Worm (Caenorhabditis elegans) whole organism, mixed stage, embryonic: ENCODE data around the gene F56B6.6.

Source experiments
- bed-3 ChIP-seq: fragments of 200-800 bp; sonication (Bioruptor generic); optimal IDR thresholded peaks from 3 replicates; lab custom pipeline; 2018; ENCODE audit warnings: mild to moderate bottlenecking, missing genetic modification characterization, moderate library complexity, missing compliant biosample characterization
- blmp-1 ChIP-seq: fragments of 150-350 bp; optimal IDR thresholded peaks from 2 replicates; lab custom pipeline; 2014; ENCODE audit warnings: missing biosample characterization, missing genetic modification characterization
- ceh-39 ChIP-seq: fragments of 150-350 bp; optimal IDR thresholded peaks from 2 replicates; lab custom pipeline; 2014; ENCODE audit warnings: missing biosample characterization, missing genetic modification characterization
- ceh-43 ChIP-seq: fragments of 200-800 bp; sonication (Bioruptor generic); optimal IDR thresholded peaks from 2 replicates; lab custom pipeline; 2018; ENCODE audit warnings: mild to moderate bottlenecking, missing genetic modification characterization, moderate library complexity, missing compliant biosample characterization
- ces-1 ChIP-seq: fragments of 150-350 bp; optimal IDR thresholded peaks from 2 replicates; lab custom pipeline; 2014; ENCODE audit warnings: missing biosample characterization, missing genetic modification reagents, missing genetic modification characterization
- drap-1 ChIP-seq: fragments of 200-800 bp; sonication (Bioruptor generic); optimal IDR thresholded peaks from 3 replicates; lab custom pipeline; 2018; ENCODE audit warnings: mild to moderate bottlenecking, missing genetic modification characterization, missing compliant biosample characterization
- elt-1 ChIP-seq: sonication (generic microtip); optimal IDR thresholded peaks from 2 replicates; lab custom pipeline; 2017; ENCODE audit warnings: missing genetic modification characterization, mild to moderate bottlenecking, missing compliant biosample characterization, antibody characterized with exemption, moderate library complexity, borderline replicate concordance; ENCODE audit not compliant: insufficient read depth
- elt-3 ChIP-seq: fragments of 150-350 bp; optimal IDR thresholded peaks from 2 replicates; lab custom pipeline; 2014; ENCODE audit warnings: missing biosample characterization, missing genetic modification characterization
- flh-1 ChIP-seq: fragments of 200-800 bp; sonication (Bioruptor generic); optimal IDR thresholded peaks from 2 replicates; lab custom pipeline; 2018; ENCODE audit warnings: mild to moderate bottlenecking, missing genetic modification characterization, moderate library complexity, missing compliant biosample characterization
- ham-2 ChIP-seq: fragments of 200-800 bp; sonication (Bioruptor generic); optimal IDR thresholded peaks from 2 replicates; lab custom pipeline; 2018; ENCODE audit warnings: mild to moderate bottlenecking, missing genetic modification characterization, missing compliant biosample characterization
- hlh-1 ChIP-seq: fragments of 150-350 bp; optimal IDR thresholded peaks from 2 replicates; lab custom pipeline; 2014; ENCODE audit warnings: missing biosample characterization, missing genetic modification reagents, missing genetic modification characterization
- lin-13 ChIP-seq: fragments of 150-350 bp; optimal IDR thresholded peaks from 2 replicates; lab custom pipeline; 2014; ENCODE audit warnings: missing biosample characterization, missing genetic modification characterization
- lin-32 ChIP-seq: fragments of 200-800 bp; sonication (Bioruptor generic); optimal IDR thresholded peaks from 2 replicates; lab custom pipeline; 2018; ENCODE audit warnings: mild to moderate bottlenecking, missing genetic modification characterization, missing compliant biosample characterization
- lsy-2 ChIP-seq: fragments of 150-350 bp; optimal IDR thresholded peaks from 2 replicates; lab custom pipeline; 2014; ENCODE audit warnings: missing biosample characterization, missing genetic modification characterization
- mab-5 ChIP-seq: fragments of 150-350 bp; optimal IDR thresholded peaks from 2 replicates; lab custom pipeline; 2014; ENCODE audit warnings: missing biosample characterization, missing genetic modification characterization
- mep-1 ChIP-seq: fragments of 150-350 bp; optimal IDR thresholded peaks from 2 replicates; lab custom pipeline; 2017; ENCODE audit warnings: missing biosample characterization, missing genetic modification reagents, missing genetic modification characterization, inconsistent platforms
- mls-2 ChIP-seq: sonication (generic microtip); optimal IDR thresholded peaks from 2 replicates; lab custom pipeline; 2016; ENCODE audit warnings: mild to moderate bottlenecking, missing genetic modification characterization, moderate library complexity, missing compliant biosample characterization
- nhr-12 ChIP-seq: fragments of 150-350 bp; optimal IDR thresholded peaks from 2 replicates; lab custom pipeline; 2014; ENCODE audit warnings: missing biosample characterization, missing genetic modification characterization
- nhr-2 ChIP-seq: fragments of 150-350 bp; optimal IDR thresholded peaks from 2 replicates; lab custom pipeline; 2014; ENCODE audit warnings: missing biosample characterization, missing genetic modification characterization
- nhr-237 ChIP-seq: fragments of 150-350 bp; optimal IDR thresholded peaks from 2 replicates; lab custom pipeline; 2014; ENCODE audit warnings: missing biosample characterization, missing genetic modification characterization
- nhr-28 ChIP-seq: fragments of 150-350 bp; optimal IDR thresholded peaks from 2 replicates; lab custom pipeline; 2014; ENCODE audit warnings: missing biosample characterization, missing genetic modification characterization
- nhr-76 ChIP-seq: sonication (generic microtip); optimal IDR thresholded peaks from 2 replicates; lab custom pipeline; 2017; ENCODE audit warnings: missing biosample characterization, missing genetic modification characterization
- pha-4 ChIP-seq: fragments of 150-350 bp; optimal IDR thresholded peaks from 2 replicates; lab custom pipeline; 2018; ENCODE audit warnings: missing biosample characterization, missing genetic modification reagents, missing genetic modification characterization
- sem-2 ChIP-seq: fragments of 200-800 bp; sonication (Bioruptor generic); optimal IDR thresholded peaks from 2 replicates; lab custom pipeline; 2018; ENCODE audit warnings: mild to moderate bottlenecking, missing genetic modification characterization, missing compliant biosample characterization
- snpc-4 ChIP-seq: fragments of 150-350 bp; optimal IDR thresholded peaks from 2 replicates; lab custom pipeline; 2014; ENCODE audit warnings: missing biosample characterization, missing genetic modification characterization
- sptf-1 ChIP-seq: sonication (generic microtip); optimal IDR thresholded peaks from 2 replicates; lab custom pipeline; 2017; ENCODE audit warnings: mild to moderate bottlenecking, missing genetic modification characterization, moderate library complexity, missing compliant biosample characterization
- tbx-8 ChIP-seq: fragments of 200-800 bp; sonication (Bioruptor generic); optimal IDR thresholded peaks from 2 replicates; lab custom pipeline; 2018; ENCODE audit warnings: mild to moderate bottlenecking, missing genetic modification characterization, moderate library complexity, missing compliant biosample characterization
- unc-120 ChIP-seq: sonication (generic microtip); optimal IDR thresholded peaks from 2 replicates; lab custom pipeline; 2017; ENCODE audit warnings: missing genetic modification characterization, missing compliant biosample characterization; ENCODE audit not compliant: poor library complexity, severe bottlenecking
- unc-39 ChIP-seq: fragments of 150-350 bp; optimal IDR thresholded peaks from 2 replicates; lab custom pipeline; 2014; ENCODE audit warnings: missing biosample characterization, missing genetic modification characterization
- unc-62 ChIP-seq: fragments of 150-350 bp; optimal IDR thresholded peaks from 2 replicates; lab custom pipeline; 2014; ENCODE audit warnings: missing biosample characterization, missing genetic modification reagents, missing genetic modification characterization
- ztf-11 ChIP-seq: fragments of 150-350 bp; optimal IDR thresholded peaks from 2 replicates; lab custom pipeline; 2014; ENCODE audit warnings: missing biosample characterization, missing genetic modification characterization

F56B6.6 gene

DNA sequence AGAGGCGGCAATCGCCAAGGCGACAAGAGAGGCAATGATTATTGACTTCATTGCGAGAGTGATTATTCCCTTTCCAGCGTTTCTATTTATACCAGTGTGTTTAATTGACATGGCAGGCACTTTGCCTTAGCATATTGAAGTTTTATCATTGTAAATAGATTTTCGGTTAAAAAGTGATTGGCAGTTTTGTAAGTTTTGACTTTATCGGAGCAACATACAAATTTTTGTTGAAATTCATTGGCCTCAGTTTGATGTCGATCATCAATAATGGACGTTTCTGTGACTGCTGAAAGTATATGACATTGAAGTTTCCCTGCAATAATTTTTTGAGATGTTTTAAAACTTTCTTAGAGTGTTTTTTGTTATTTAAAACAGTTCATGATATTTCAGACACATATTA is 39.7 kb upstream of the F56B6.6 start, which contains the start of gene vit-3:
Gene vit-3, minus strand, starts transcription at position 60 of the 400 bp plus-strand sequence.
- TF ChIP-seq lsy-2 (tag; lab: Kevin White, UChicago) (no peak), sptf-1 (tag; lab: Kevin White, UChicago) (no peak), unc-120 (tag; lab: Kevin White, UChicago) (no peak), nhr-76 (tag; lab: Kevin White, UChicago) (no peak), blmp-1 (no peak), nhr-28 (tag; lab: Kevin White, UChicago) (no peak), mab-5 (tag; lab: Kevin White, UChicago) (no peak), elt-1 (tag; lab: Kevin White, UChicago) (no peak), ham-2 (GFP tag; lab: Kevin White, UChicago) (no peak), nhr-237 (tag; lab: Kevin White, UChicago) (no peak), mls-2 (no peak), elt-3 (tag; lab: Kevin White, UChicago) (no peak), drap-1 (no peak), lin-13 (tag; lab: Kevin White, UChicago) (no peak)

DNA sequence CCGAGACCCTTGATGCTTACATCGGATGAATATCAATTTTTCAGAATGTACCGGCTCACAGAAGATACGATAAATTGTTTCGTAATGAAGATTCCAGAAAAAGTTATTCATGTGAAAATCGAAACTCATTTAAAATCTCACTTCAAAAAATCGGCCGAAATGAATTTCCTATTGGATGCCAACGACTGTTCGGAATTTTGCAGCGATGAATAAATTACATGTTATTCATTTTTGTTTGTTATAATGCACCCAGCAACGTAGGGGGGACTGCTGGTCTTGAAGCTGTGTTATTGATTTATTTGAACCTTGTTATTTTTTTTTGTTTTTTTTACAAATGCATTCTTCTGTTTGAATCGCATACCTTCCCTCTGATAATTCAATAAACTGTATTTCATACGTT is 34.0 kb upstream of the F56B6.6 start:
- TF ChIP-seq pha-4 (tag; lab: Kevin White, UChicago) (no peak), mep-1 (no peak), ceh-39 (tag; lab: Kevin White, UChicago) (no peak), lin-13 (tag; lab: Kevin White, UChicago) (no peak), lin-32 (GFP tag; lab: Kevin White, UChicago) (no peak), nhr-237 (tag; lab: Kevin White, UChicago) (no peak), unc-120 (tag; lab: Kevin White, UChicago) (no peak), unc-62 (GFP tag; lab: Kevin White, UChicago) (no peak), elt-1 (tag; lab: Kevin White, UChicago) (no peak), drap-1 (no peak), sptf-1 (tag; lab: Kevin White, UChicago) (no peak), snpc-4 (tag; lab: Kevin White, UChicago) (no peak), bed-3 (GFP tag; lab: Kevin White, UChicago) (no peak), sem-2 (no peak), hlh-1 (tag; lab: Kevin White, UChicago) (no peak), unc-39 (tag; lab: Kevin White, UChicago) (no peak), nhr-2 (tag; lab: Kevin White, UChicago) (no peak), ztf-11 (tag; lab: Kevin White, UChicago) (no peak), blmp-1 (no peak), ceh-43 (GFP tag; lab: Kevin White, UChicago) (no peak)

DNA sequence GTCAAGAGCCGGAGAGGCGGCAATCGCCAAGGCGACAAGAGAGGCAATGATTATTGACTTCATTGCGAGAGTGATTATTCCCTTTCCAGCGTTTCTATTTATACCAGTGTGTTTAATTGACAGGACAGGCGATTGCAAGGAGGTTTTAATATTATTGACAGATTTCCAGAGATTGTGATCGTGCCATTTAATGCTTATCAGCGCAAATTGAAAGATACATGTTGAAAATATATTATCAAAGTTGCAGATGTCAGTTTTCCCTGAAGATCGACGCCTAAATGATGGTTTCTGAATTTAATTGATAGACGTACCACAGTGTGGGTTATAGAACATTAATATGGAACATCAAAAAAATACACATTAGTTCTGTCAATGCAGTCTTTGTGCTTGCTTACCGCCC is 31.1 kb upstream of the F56B6.6 start, which contains the start of gene vit-4:
Gene vit-4, minus strand, starts transcription at position 63 of the 400 bp plus-strand sequence.
- TF ChIP-seq elt-3 (tag; lab: Kevin White, UChicago) (no peak), unc-62 (GFP tag; lab: Kevin White, UChicago) (no peak), elt-1 (tag; lab: Kevin White, UChicago) (no peak), ztf-11 (tag; lab: Kevin White, UChicago) (no peak), ceh-43 (GFP tag; lab: Kevin White, UChicago) (no peak)

DNA sequence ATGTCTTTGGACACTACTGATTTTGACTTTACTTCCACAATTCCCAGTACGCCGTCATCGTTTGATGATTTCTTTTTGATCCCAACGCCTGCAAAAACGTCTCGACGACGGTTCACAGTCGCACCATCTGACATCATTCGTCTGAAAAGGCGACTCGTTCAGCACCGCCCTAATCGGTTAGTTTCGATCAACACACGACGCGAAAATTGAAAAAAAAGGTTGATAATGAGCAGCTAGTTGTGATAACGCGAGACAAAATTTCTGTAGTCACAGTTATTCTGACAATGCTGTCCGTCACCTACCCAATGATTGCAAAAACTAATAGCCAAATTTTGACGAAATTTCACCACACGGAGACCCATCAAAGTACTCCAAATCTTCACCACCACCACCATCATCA is 23.1 kb upstream of the F56B6.6 start:
- TF ChIP-seq mls-2 (no peak), nhr-12 (tag; lab: Kevin White, UChicago) (no peak), mep-1 (no peak), nhr-76 (tag; lab: Kevin White, UChicago) (no peak), flh-1 (no peak), tbx-8 (no peak)

DNA sequence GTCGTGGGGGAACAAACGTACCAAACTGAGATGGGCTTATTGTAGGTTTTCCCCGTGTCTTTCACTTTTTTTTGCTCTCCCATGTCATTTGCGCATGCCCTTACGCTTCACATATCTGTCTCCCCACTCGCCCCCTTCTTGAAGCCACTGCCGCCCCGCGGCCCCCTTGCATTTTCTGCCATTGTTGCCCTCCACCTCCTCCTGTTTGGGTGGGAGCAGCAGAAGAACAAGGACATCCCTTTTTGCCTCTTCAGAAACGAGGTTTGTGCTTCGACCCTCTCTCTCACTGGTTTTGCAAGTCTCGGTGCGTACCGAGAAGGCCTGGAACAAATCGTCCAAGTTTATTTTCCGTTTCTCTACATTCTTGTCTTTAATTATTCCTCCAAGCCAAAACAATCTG is 21.3 kb upstream of the F56B6.6 start:
- no peak for TF ChIP-seq ceh-39 (tag; lab: Kevin White, UChicago)
- TF ChIP-seq bed-3 (GFP tag; lab: Kevin White, UChicago), result no peak
- no peak for TF ChIP-seq nhr-28 (tag; lab: Kevin White, UChicago)
- no peak for TF ChIP-seq unc-39 (tag; lab: Kevin White, UChicago)
- TF ChIP-seq mep-1, result no peak
- no peak for TF ChIP-seq drap-1
- TF ChIP-seq elt-1 (tag; lab: Kevin White, UChicago), result no peak
- no peak for TF ChIP-seq mab-5 (tag; lab: Kevin White, UChicago)
- TF ChIP-seq lin-32 (GFP tag; lab: Kevin White, UChicago), result no peak
- no peak for TF ChIP-seq pha-4 (tag; lab: Kevin White, UChicago)
- no peak for TF ChIP-seq ztf-11 (tag; lab: Kevin White, UChicago)
- no peak for TF ChIP-seq elt-3 (tag; lab: Kevin White, UChicago)
- no peak for TF ChIP-seq unc-120 (tag; lab: Kevin White, UChicago)
- TF ChIP-seq mls-2, result no peak
- TF ChIP-seq ces-1 (GFP tag; lab: Kevin White, UChicago), result no peak
- TF ChIP-seq blmp-1, result no peak
- TF ChIP-seq snpc-4 (tag; lab: Kevin White, UChicago), result no peak
